Comparison of ENCODE assay signal across 2 fruit fly cellular contexts in genomic region chrX:8259881-8260280, dm6.
TF ChIP-seq lines count a peak whose summit lies in the region.

No protein-coding gene starts in this region.

TF ChIP-seq in whole organism, embryonic, 481 proteins besides CTCF, POLR2A, EP300 and RAD21 (continued from another document and continues in another):
- TF ChIP-seq fd96Cb (tag; optimal IDR thresholded peaks at IDR 0.05; lab: Kevin White, UChicago) = peak; percentile 44
- TF ChIP-seq Xrp1 (GFP tag; IDR thresholded peaks at IDR 0.05; lab: Robert Waterston, UW) = peak; percentile 44; the same call in 1 of the 2 replicates
- peak; percentile 35 for TF ChIP-seq unpg (GFP tag; optimal IDR thresholded peaks at IDR 0.05; lab: Kevin White, UChicago)
- peak; percentile 10 for TF ChIP-seq CG5245 (GFP tag; optimal IDR thresholded peaks at IDR 0.05; lab: Kevin White, UChicago)
- TF ChIP-seq dmrt11E (tag; optimal IDR thresholded peaks at IDR 0.05; lab: Kevin White, UChicago) = peak; percentile 37
- TF ChIP-seq CG18262 (tag; optimal IDR thresholded peaks at IDR 0.05; lab: Kevin White, UChicago) = peak; percentile 35
- TF ChIP-seq CG17359 (tag; optimal IDR thresholded peaks at IDR 0.05; lab: Kevin White, UChicago) = peak; percentile 33
- TF ChIP-seq oc (tag; optimal IDR thresholded peaks at IDR 0.05; lab: Kevin White, UChicago) = peak; percentile 19
- peak; percentile 40 for TF ChIP-seq nmo (GFP tag; optimal IDR thresholded peaks at IDR 0.05; lab: Kevin White, UChicago)
- TF ChIP-seq CG2875 (GFP tag; optimal IDR thresholded peaks at IDR 0.05; lab: Kevin White, UChicago) = peak; percentile 11
- no peak for TF ChIP-seq Lpt (GFP tag; optimal IDR thresholded peaks at IDR 0.05; lab: Kevin White, UChicago)
- TF ChIP-seq CG1529 (GFP tag; optimal IDR thresholded peaks at IDR 0.05; lab: Kevin White, UChicago) = peak; percentile 13
- no peak for TF ChIP-seq Usf (GFP tag; optimal IDR thresholded peaks at IDR 0.05; lab: Kevin White, UChicago)
- TF ChIP-seq CG11504 (tag; optimal IDR thresholded peaks at IDR 0.05; lab: Kevin White, UChicago) = peak; percentile 41
- TF ChIP-seq zfh1 (GFP tag; IDR thresholded peaks at IDR 0.05; lab: Robert Waterston, UW) = peak; percentile 64
- no peak for TF ChIP-seq CG34376 (GFP tag; optimal IDR thresholded peaks at IDR 0.05; lab: Kevin White, UChicago)
- no peak for TF ChIP-seq seq (GFP tag; IDR thresholded peaks at IDR 0.05; lab: Robert Waterston, UW)
- TF ChIP-seq CG2712 (tag; optimal IDR thresholded peaks at IDR 0.05; lab: Kevin White, UChicago) = peak; percentile 59
- peak; percentile 34; the same call in 1 of the 2 replicates for TF ChIP-seq CG4730 (GFP tag; IDR thresholded peaks at IDR 0.05; lab: Robert Waterston, UW)
- TF ChIP-seq Hsf (GFP tag; optimal IDR thresholded peaks at IDR 0.05; lab: Kevin White, UChicago) = peak; percentile 12
- TF ChIP-seq Side (GFP tag; optimal IDR thresholded peaks at IDR 0.05; lab: Kevin White, UChicago) = no peak
- TF ChIP-seq dpn (GFP tag; optimal IDR thresholded peaks at IDR 0.05; lab: Kevin White, UChicago) = peak in 1 of 2 experiments; percentile 28
- peak; percentile 41 for TF ChIP-seq Ssrp (tag; optimal IDR thresholded peaks at IDR 0.05; lab: Kevin White, UChicago)
- TF ChIP-seq Hr3 (GFP tag; optimal IDR thresholded peaks at IDR 0.05; lab: Kevin White, UChicago) = peak; percentile 7
- no peak for TF ChIP-seq da (GFP tag; optimal IDR thresholded peaks at IDR 0.05; lab: Kevin White, UChicago)
- TF ChIP-seq Sox102F (GFP tag; optimal IDR thresholded peaks at IDR 0.05; lab: Kevin White, UChicago) = peak; percentile 31
- peak; percentile 21 for TF ChIP-seq CG13424 (tag; optimal IDR thresholded peaks at IDR 0.05; lab: Kevin White, UChicago)
- peak; percentile 20 for TF ChIP-seq trem (tag; optimal IDR thresholded peaks at IDR 0.05; lab: Kevin White, UChicago)
- TF ChIP-seq CG1603 (tag; optimal IDR thresholded peaks at IDR 0.05; lab: Kevin White, UChicago) = peak; percentile 49
- peak; percentile 65 for TF ChIP-seq vvl (GFP tag; IDR thresholded peaks at IDR 0.05; lab: Robert Waterston, UW)
- TF ChIP-seq ap (GFP tag; IDR thresholded peaks at IDR 0.05; lab: Robert Waterston, UW) = peak; percentile 18; the same call in 1 of the 2 replicates
- TF ChIP-seq kni (GFP tag; optimal IDR thresholded peaks at IDR 0.05; lab: Kevin White, UChicago) = peak; percentile 42
- no peak for TF ChIP-seq z (GFP tag; IDR thresholded peaks at IDR 0.05; lab: Robert Waterston, UW)
- TF ChIP-seq CG17829 (tag; optimal IDR thresholded peaks at IDR 0.05; lab: Kevin White, UChicago) = peak; percentile 12
- TF ChIP-seq lilli (GFP tag; optimal IDR thresholded peaks at IDR 0.05; lab: Kevin White, UChicago) = no peak
- TF ChIP-seq Drgx (GFP tag; IDR thresholded peaks at IDR 0.05; lab: Robert Waterston, UW) = peak; percentile 65
- TF ChIP-seq pnt (GFP tag; optimal IDR thresholded peaks at IDR 0.05; lab: Kevin White, UChicago) = no peak
- no peak for TF ChIP-seq CG9797 (GFP tag; optimal IDR thresholded peaks at IDR 0.05; lab: Kevin White, UChicago)
- peak; percentile 66 for TF ChIP-seq sens (GFP tag; lab: Kevin White, UChicago)
- TF ChIP-seq ssp (GFP tag; IDR thresholded peaks at IDR 0.05; lab: Robert Waterston, UW) = 0 out of 2 replicates have a peak, but pooled peaks have one; percentile 32
- peak; percentile 36 for TF ChIP-seq CG14710 (tag; optimal IDR thresholded peaks at IDR 0.05; lab: Kevin White, UChicago)
- peak; percentile 7 for TF ChIP-seq CG4820 (GFP tag; optimal IDR thresholded peaks at IDR 0.05; lab: Kevin White, UChicago)
- TF ChIP-seq prd (optimal IDR thresholded peaks at IDR 0.05; lab: Kevin White, UChicago) = no peak
- peak; percentile 52; the same call in 1 of the 3 replicates for TF ChIP-seq prd (GFP tag; IDR thresholded peaks at IDR 0.05; lab: Robert Waterston, UW)
- no peak for TF ChIP-seq Dbx (GFP tag; IDR thresholded peaks at IDR 0.05; lab: Robert Waterston, UW)
- TF ChIP-seq CG31441 (GFP tag; IDR thresholded peaks at IDR 0.05; lab: Robert Waterston, UW) = peak; percentile 37; the same call in 1 of the 2 replicates
- TF ChIP-seq CG7839 (tag; optimal IDR thresholded peaks at IDR 0.05; lab: Kevin White, UChicago) = peak; percentile 39
- TF ChIP-seq CG30403 (GFP tag; optimal IDR thresholded peaks at IDR 0.05; lab: Kevin White, UChicago) = peak; percentile 9
- peak; percentile 21 for TF ChIP-seq CG12391 (tag; optimal IDR thresholded peaks at IDR 0.05; lab: Kevin White, UChicago)
- peak; percentile 67 for TF ChIP-seq Med (GFP tag; lab: Kevin White, UChicago)
- peak; percentile 18 for TF ChIP-seq CG8388 (GFP tag; optimal IDR thresholded peaks at IDR 0.05; lab: Kevin White, UChicago)
- TF ChIP-seq Blimp-1 (GFP tag; optimal IDR thresholded peaks at IDR 0.05; lab: Kevin White, UChicago) = peak; percentile 78
- peak; percentile 41 for TF ChIP-seq az2 (GFP tag; optimal IDR thresholded peaks at IDR 0.05; lab: Kevin White, UChicago)
- TF ChIP-seq CG15601 (tag; optimal IDR thresholded peaks at IDR 0.05; lab: Kevin White, UChicago) = peak; percentile 35
- no peak for TF ChIP-seq CG8944 (GFP tag; optimal IDR thresholded peaks at IDR 0.05; lab: Kevin White, UChicago)
- TF ChIP-seq jigr1 (GFP tag; IDR thresholded peaks at IDR 0.05; lab: Robert Waterston, UW) = no peak
- peak; percentile 36 for TF ChIP-seq Xbp1 (GFP tag; optimal IDR thresholded peaks at IDR 0.05; lab: Kevin White, UChicago)
- TF ChIP-seq phol (tag; optimal IDR thresholded peaks at IDR 0.05; lab: Kevin White, UChicago) = peak; percentile 48
- TF ChIP-seq CG10209 (GFP tag; optimal IDR thresholded peaks at IDR 0.05; lab: Kevin White, UChicago) = no peak
- peak; percentile 24 for TF ChIP-seq Oli (tag; optimal IDR thresholded peaks at IDR 0.05; lab: Kevin White, UChicago)
- 0 out of 3 replicates have a peak, but pooled peaks have one; percentile 18 for TF ChIP-seq row (GFP tag; IDR thresholded peaks at IDR 0.05; lab: Robert Waterston, UW)
- TF ChIP-seq CG5180 (GFP tag; optimal IDR thresholded peaks at IDR 0.05; lab: Kevin White, UChicago) = no peak
- TF ChIP-seq dmrt99B (tag; optimal IDR thresholded peaks at IDR 0.05; lab: Kevin White, UChicago) = peak; percentile 47
- TF ChIP-seq ind (GFP tag; optimal IDR thresholded peaks at IDR 0.05; lab: Kevin White, UChicago) = peak; percentile 19
- no peak for TF ChIP-seq hkb (optimal IDR thresholded peaks at IDR 0.05; lab: Kevin White, UChicago)
- TF ChIP-seq hkb (GFP tag; IDR thresholded peaks at IDR 0.05; lab: Robert Waterston, UW) = 0 out of 2 replicates have a peak, but pooled peaks have one; percentile 23

TF ChIP-seq in whole organism, prepupa, 60 proteins besides CTCF, POLR2A, EP300 and RAD21 (continued from another document):
- TF ChIP-seq CG8632 (GFP tag; optimal IDR thresholded peaks at IDR 0.05; lab: Kevin White, UChicago) = peak; percentile 4
- TF ChIP-seq pdm3 (GFP tag; optimal IDR thresholded peaks at IDR 0.05; lab: Kevin White, UChicago) = peak; percentile 49
- peak; percentile 73 for TF ChIP-seq Eip78C (GFP tag; lab: Kevin White, UChicago)
- peak; percentile 53 for TF ChIP-seq Lpt (GFP tag; optimal IDR thresholded peaks at IDR 0.05; lab: Kevin White, UChicago)
- peak; percentile 22 for TF ChIP-seq Ets96B (tag; optimal IDR thresholded peaks at IDR 0.05; lab: Kevin White, UChicago)
- peak; percentile 14 for TF ChIP-seq CG10669 (GFP tag; optimal IDR thresholded peaks at IDR 0.05; lab: Kevin White, UChicago)
- peak; percentile 61 for TF ChIP-seq Hr4 (GFP tag; optimal IDR thresholded peaks at IDR 0.05; lab: Kevin White, UChicago)
- TF ChIP-seq salr (GFP tag; optimal IDR thresholded peaks at IDR 0.05; lab: Kevin White, UChicago) = peak in 1 of 2 experiments; percentile 21
- no peak for TF ChIP-seq fkh (GFP tag; optimal IDR thresholded peaks at IDR 0.05; lab: Kevin White, UChicago)
- TF ChIP-seq CG10631 (GFP tag; optimal IDR thresholded peaks at IDR 0.05; lab: Kevin White, UChicago) = peak; percentile 42
- TF ChIP-seq Sox14 (GFP tag; optimal IDR thresholded peaks at IDR 0.05; lab: Kevin White, UChicago) = peak; percentile 23
- no peak for TF ChIP-seq cyc (GFP tag; optimal IDR thresholded peaks at IDR 0.05; lab: Kevin White, UChicago)
- TF ChIP-seq CG8119 (GFP tag; IDR thresholded peaks at IDR 0.05; lab: Robert Waterston, UW) = peak; percentile 52; the same call in 2 of the 3 replicates
- 0 out of 2 replicates have a peak, but pooled peaks have one; percentile 14 for TF ChIP-seq Gug (GFP tag; IDR thresholded peaks at IDR 0.05; lab: Robert Waterston, UW)
- no peak for TF ChIP-seq ss (GFP tag; optimal IDR thresholded peaks at IDR 0.05; lab: Kevin White, UChicago)
- TF ChIP-seq Hr38 (GFP tag; optimal IDR thresholded peaks at IDR 0.05; lab: Kevin White, UChicago) = no peak
- TF ChIP-seq esn (GFP tag; optimal IDR thresholded peaks at IDR 0.05; lab: Kevin White, UChicago) = no peak
- TF ChIP-seq Sox102F (GFP tag; optimal IDR thresholded peaks at IDR 0.05; lab: Kevin White, UChicago) = no peak
- TF ChIP-seq Sox15 (GFP tag; optimal IDR thresholded peaks at IDR 0.05; lab: Kevin White, UChicago) = no peak
- TF ChIP-seq CG31627 (GFP tag; optimal IDR thresholded peaks at IDR 0.05; lab: Kevin White, UChicago) = peak; percentile 10
- TF ChIP-seq achi (GFP tag; optimal IDR thresholded peaks at IDR 0.05; lab: Kevin White, UChicago) = peak; percentile 43
- peak; percentile 3 for TF ChIP-seq Smox (GFP tag; optimal IDR thresholded peaks at IDR 0.05; lab: Kevin White, UChicago)
- no peak for TF ChIP-seq CG8319 (GFP tag; optimal IDR thresholded peaks at IDR 0.05; lab: Kevin White, UChicago)
- peak; percentile 17 for TF ChIP-seq CG11762 (GFP tag; optimal IDR thresholded peaks at IDR 0.05; lab: Kevin White, UChicago; ENCODE audit: insufficient read depth)
- TF ChIP-seq fd85E (GFP tag; optimal IDR thresholded peaks at IDR 0.05; lab: Kevin White, UChicago) = no peak
- TF ChIP-seq fd59A (GFP tag; optimal IDR thresholded peaks at IDR 0.05; lab: Kevin White, UChicago) = peak; percentile 7
- no peak for TF ChIP-seq CG9139 (GFP tag; optimal IDR thresholded peaks at IDR 0.05; lab: Kevin White, UChicago)
- peak; percentile 20 for TF ChIP-seq Eip75B (GFP tag; optimal IDR thresholded peaks at IDR 0.05; lab: Kevin White, UChicago)
